Fruit fly (Drosophila melanogaster): ENCODE results near the gene Flacc.

DNA sequence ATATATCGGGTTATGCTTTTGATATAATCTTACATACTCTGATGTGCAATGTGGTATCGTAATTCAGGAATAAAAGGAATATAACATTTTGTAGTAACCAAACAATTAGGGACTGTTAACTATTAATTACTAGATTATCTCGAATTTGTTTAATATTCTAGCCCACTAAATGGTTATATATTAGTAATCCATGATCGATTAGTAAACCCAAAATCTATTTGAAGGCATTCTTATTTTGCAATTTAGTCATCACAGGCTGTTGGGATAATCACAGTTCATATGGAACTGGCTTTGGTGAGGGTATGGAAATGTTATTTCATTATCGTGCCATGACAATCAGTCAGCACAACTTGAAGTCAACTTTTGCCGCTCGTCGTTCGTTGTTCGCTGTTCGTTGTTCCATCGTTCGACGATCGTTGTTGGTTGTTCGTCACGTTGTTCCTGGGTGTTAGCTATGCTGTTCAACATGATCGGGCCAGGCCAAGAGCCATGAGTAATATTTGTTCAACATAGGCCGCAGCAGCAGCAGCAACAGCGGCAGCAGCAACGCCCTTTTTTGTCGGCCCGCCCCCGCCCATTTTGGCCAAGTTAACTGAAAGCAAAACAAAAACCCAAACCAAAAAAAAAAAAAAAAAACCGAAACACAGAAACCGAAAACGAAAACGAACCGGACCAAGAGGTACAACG is 32.4 kb upstream of the Flacc start:
- no peak for TF ChIP-seq Bgb (GFP tag; IDR thresholded peaks at IDR 0.05; ENCODE audit: partially characterized antibody)
- TF ChIP-seq Spps (tag; optimal IDR thresholded peaks at IDR 0.05) = no peak
- TF ChIP-seq CG31224 (GFP tag; IDR thresholded peaks at IDR 0.05) = no peak
